Worm (Caenorhabditis elegans): ENCODE measurements around the gene pcs-1.

DNA sequence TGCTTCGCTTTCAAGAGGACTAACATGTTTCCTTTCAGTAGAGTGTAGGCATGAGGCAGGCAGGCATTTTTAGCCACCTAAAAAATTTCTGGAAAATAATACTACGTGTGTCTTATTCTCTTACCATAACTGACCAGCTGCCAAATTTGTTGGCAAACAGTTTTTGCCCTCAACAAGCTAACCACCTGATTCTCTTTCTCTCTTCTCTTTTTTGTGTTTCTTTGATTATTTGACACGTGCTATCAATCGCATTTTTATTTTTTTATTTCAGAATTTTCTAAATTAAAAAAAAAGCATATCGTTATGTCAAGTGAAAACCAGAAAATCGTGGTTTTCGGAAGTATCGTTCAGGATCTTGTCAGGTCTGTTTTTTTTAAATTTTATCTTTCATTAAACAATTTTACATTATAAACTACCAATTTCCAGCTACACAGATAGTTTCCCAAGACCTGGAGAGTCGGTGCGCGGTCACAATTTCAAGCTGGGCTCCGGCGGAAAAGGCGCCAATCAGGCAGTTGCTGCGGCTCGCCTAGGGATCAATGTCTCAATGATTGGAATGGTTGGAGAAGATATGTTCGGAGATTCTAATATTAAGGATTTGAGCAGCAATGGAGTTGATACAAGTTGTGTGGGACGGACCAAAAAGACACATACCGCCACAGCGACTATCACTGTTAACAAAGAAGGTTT lies 34.6 kb upstream of the pcs-1 start, which contains the start of gene F07A11.5:
- TF ChIP-seq fkh-10 (GFP tag; optimal IDR thresholded peaks at IDR 0.05) (no peak), daf-16 (GFP tag; optimal IDR thresholded peaks at IDR 0.05) (no peak), daf-16 (tag; optimal IDR thresholded peaks at IDR 0.05) (peak; percentile 57), php-3 (GFP tag; IDR thresholded peaks at IDR 0.05) (no peak), ama-1 (optimal IDR thresholded peaks at IDR 0.05) (no peak), egl-27 (tag; optimal IDR thresholded peaks at IDR 0.05) (no peak), lin-1 (GFP tag; IDR thresholded peaks at IDR 0.05) (no peak), zag-1 (tag; optimal IDR thresholded peaks at IDR 0.05) (no peak), F44E2.7 (GFP tag; IDR thresholded peaks at IDR 0.05) (no peak), fos-1 (tag; optimal IDR thresholded peaks at IDR 0.05) (no peak), pqm-1 (tag; optimal IDR thresholded peaks at IDR 0.05) (no peak), vab-7 (GFP tag; IDR thresholded peaks at IDR 0.05) (no peak), daf-12 (tag; optimal IDR thresholded peaks at IDR 0.05) (no peak), F49E8.2 (tag; optimal IDR thresholded peaks at IDR 0.05; ENCODE audit: borderline replicate concordance) (no peak)
